Fruit fly (Drosophila melanogaster): ENCODE measurements around the gene mub.
A peak's percentile ranks its signal among the peaks of the same experiment; 100 is the strongest.

Gene mub

DNA sequence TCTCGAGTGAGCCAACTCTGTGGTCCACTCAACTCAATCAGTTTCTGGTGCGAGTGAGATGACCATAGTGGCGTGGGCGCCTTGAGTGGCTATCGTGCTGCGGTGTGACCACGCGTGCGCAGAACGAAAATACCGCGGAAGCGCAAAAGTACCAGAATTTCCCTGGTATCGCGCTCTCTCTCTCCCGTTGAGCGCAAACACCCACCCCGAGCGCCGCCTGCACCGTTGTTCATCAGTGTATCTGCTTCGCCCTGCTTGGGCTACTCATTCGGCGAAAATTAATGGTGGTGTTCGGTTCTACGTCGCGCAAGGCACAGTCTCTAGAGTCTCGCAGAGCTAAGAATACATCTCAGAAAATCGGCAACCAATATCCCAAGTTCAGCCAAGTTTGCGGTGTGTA, 34.8 kb downstream of the mub start (continued):
- TF ChIP-seq CG42726 (GFP tag; IDR thresholded peaks at IDR 0.05; ENCODE audit: partially characterized antibody) (peak; percentile 72), Scr (GFP tag; IDR thresholded peaks at IDR 0.05; ENCODE audit: partially characterized antibody) (peak; percentile 69), Pdp1 (GFP tag; optimal IDR thresholded peaks at IDR 0.05) (peak in 1 of 2 experiments; percentile 36), exex (tag; optimal IDR thresholded peaks at IDR 0.05) (no peak), CG10979 (tag; optimal IDR thresholded peaks at IDR 0.05) (peak; percentile 21), gt (GFP tag; IDR thresholded peaks at IDR 0.05) (no peak), CG10366 (GFP tag; IDR thresholded peaks at IDR 0.05) (peak; percentile 11; the same call in 1 of the 2 replicates), CG6854 (GFP tag; optimal IDR thresholded peaks at IDR 0.05) (peak; percentile 10), CG2875 (GFP tag; optimal IDR thresholded peaks at IDR 0.05) (no peak), CG11723 (GFP tag; optimal IDR thresholded peaks at IDR 0.05) (peak; percentile 29), CG2129 (GFP tag; IDR thresholded peaks at IDR 0.05; ENCODE audit: partially characterized antibody) (no peak), TFAM (GFP tag; optimal IDR thresholded peaks at IDR 0.05) (no peak), CG9437 (GFP tag; optimal IDR thresholded peaks at IDR 0.05) (no peak), CG17612 (GFP tag; IDR thresholded peaks at IDR 0.05) (no peak), vnd (GFP tag; IDR thresholded peaks at IDR 0.05; ENCODE audit: partially characterized antibody) (0 out of 3 replicates have a peak, but pooled peaks have one; percentile 51), gsb (GFP tag; IDR thresholded peaks at IDR 0.05) (no peak), Kr (GFP tag; optimal IDR thresholded peaks at IDR 0.05) (no peak), Blimp-1 (GFP tag; optimal IDR thresholded peaks at IDR 0.05) (no peak), CG10321 (GFP tag; IDR thresholded peaks at IDR 0.05) (peak; percentile 96), E2f1 (GFP tag; IDR thresholded peaks at IDR 0.05) (no peak), CG6791 (GFP tag; IDR thresholded peaks at IDR 0.05; ENCODE audit: partially characterized antibody) (peak; percentile 89; the same call in 2 of the 3 replicates), sens (GFP tag) (peak; percentile 90), Rfx (GFP tag; IDR thresholded peaks at IDR 0.05) (peak; percentile 63), pfk (GFP tag; optimal IDR thresholded peaks at IDR 0.05) (peak; percentile 10), CG18599 (GFP tag; optimal IDR thresholded peaks at IDR 0.05) (peak; percentile 61), CG12769 (tag; optimal IDR thresholded peaks at IDR 0.05) (peak; percentile 85), sr (GFP tag; IDR thresholded peaks at IDR 0.05) (peak; percentile 96), CG8089 (GFP tag; optimal IDR thresholded peaks at IDR 0.05) (peak; percentile 52), CG9932 (GFP tag; IDR thresholded peaks at IDR 0.05) (no peak), yki (optimal IDR thresholded peaks at IDR 0.05) (peak; percentile 15), bigmax (GFP tag; optimal IDR thresholded peaks at IDR 0.05) (peak; percentile 19), Doc3 (GFP tag; IDR thresholded peaks at IDR 0.05; ENCODE audit: partially characterized antibody) (0 out of 3 replicates have a peak, but pooled peaks have one; percentile 38), CG6254 (GFP tag; optimal IDR thresholded peaks at IDR 0.05) (no peak), CG3065 (GFP tag; optimal IDR thresholded peaks at IDR 0.05) (no peak), Opbp (GFP tag; IDR thresholded peaks at IDR 0.05; ENCODE audit: partially characterized antibody) (peak; percentile 86), CG43689 (GFP tag; IDR thresholded peaks at IDR 0.05) (no peak), knrl (GFP tag; IDR thresholded peaks at IDR 0.05; ENCODE audit: partially characterized antibody) (peak; percentile 59; the same call in 1 of the 3 replicates), repo (GFP tag; optimal IDR thresholded peaks at IDR 0.05) (peak; percentile 43), CG10462 (GFP tag; optimal IDR thresholded peaks at IDR 0.05) (no peak), Mad (GFP tag; optimal IDR thresholded peaks at IDR 0.05) (no peak), HLH54F (GFP tag; optimal IDR thresholded peaks at IDR 0.05) (no peak), gfzf (GFP tag; optimal IDR thresholded peaks at IDR 0.05) (peak; percentile 87), CG2202 (tag; optimal IDR thresholded peaks at IDR 0.05) (no peak), trh (GFP tag; optimal IDR thresholded peaks at IDR 0.05) (no peak), Hand (GFP tag; optimal IDR thresholded peaks at IDR 0.05) (peak; percentile 25), caup (GFP tag; optimal IDR thresholded peaks at IDR 0.05; ENCODE audit: severe bottlenecking) (peak; percentile 48), CG11504 (tag; optimal IDR thresholded peaks at IDR 0.05) (peak; percentile 56), CG34422 (GFP tag; IDR thresholded peaks at IDR 0.05) (peak; percentile 62; the same call in 1 of the 3 replicates), emc (GFP tag; optimal IDR thresholded peaks at IDR 0.05) (no peak), CG6683 (GFP tag; optimal IDR thresholded peaks at IDR 0.05) (peak; percentile 36)

Data from whole organism, embryonic.